Worm (Caenorhabditis elegans): ENCODE results near the gene ipp-5.

Gene ipp-5

DNA sequence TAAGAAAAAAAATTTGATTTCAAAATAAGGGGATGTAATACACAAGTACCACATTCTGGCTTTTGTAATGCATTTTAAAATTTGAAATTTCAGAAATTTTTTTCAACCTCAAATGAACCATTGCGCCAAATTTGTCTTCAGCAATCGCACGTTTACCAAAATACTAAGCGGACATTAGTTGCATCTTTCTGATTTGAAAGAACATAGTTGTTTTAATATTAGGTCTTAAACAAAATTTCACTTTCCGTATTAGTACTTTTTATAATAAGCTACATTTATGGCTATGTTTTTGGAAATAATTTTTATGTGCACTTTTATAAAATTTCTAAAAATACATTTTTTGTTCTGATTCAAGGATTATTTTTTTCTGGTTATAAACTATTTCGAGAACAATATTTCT, 27.4 kb upstream of the ipp-5 start, which contains the start of gene sups-1:
TSS of gene sups-1 (plus strand) at position 301 of the 400 bp plus-strand sequence.
- TF ChIP-seq F39B2.1 (GFP tag; IDR thresholded peaks at IDR 0.05) = no peak
- TF ChIP-seq ekl-4 (GFP tag; IDR thresholded peaks at IDR 0.05) = no peak
- no peak for TF ChIP-seq lin-35 (GFP tag; optimal IDR thresholded peaks at IDR 0.05)
- no peak for TF ChIP-seq madf-10 (tag; optimal IDR thresholded peaks at IDR 0.05)
- TF ChIP-seq hlh-12 (tag; optimal IDR thresholded peaks at IDR 0.05) = no peak
- TF ChIP-seq lin-40 (tag; optimal IDR thresholded peaks at IDR 0.05) = no peak
- TF ChIP-seq madf-8 (GFP tag; conservative IDR thresholded peaks at IDR 0.05) = no peak
- TF ChIP-seq K11D2.4 (GFP tag; IDR thresholded peaks at IDR 0.05) = no peak
- no peak for TF ChIP-seq B0035.1 (tag; optimal IDR thresholded peaks at IDR 0.05)
- no peak for TF ChIP-seq xnd-1 (tag; optimal IDR thresholded peaks at IDR 0.05)
- no peak for TF ChIP-seq madf-3 (GFP tag; IDR thresholded peaks at IDR 0.05)
- no peak for TF ChIP-seq tlf-1 (GFP tag; optimal IDR thresholded peaks at IDR 0.05)
- TF ChIP-seq madf-6 (GFP tag; IDR thresholded peaks at IDR 0.05) = no peak
- no peak for TF ChIP-seq ZK185.1 (tag; optimal IDR thresholded peaks at IDR 0.05; ENCODE audit: poor library complexity, severe bottlenecking)
- TF ChIP-seq zfh-2 (GFP tag; conservative IDR thresholded peaks at IDR 0.05) = no peak
- TF ChIP-seq F57A8.1 (GFP tag; optimal IDR thresholded peaks at IDR 0.05) = no peak

- no peak for TF ChIP-seq F22D6.2 (tag; optimal IDR thresholded peaks at IDR 0.05)
- no peak for TF ChIP-seq madf-10 (tag; optimal IDR thresholded peaks at IDR 0.05)
- TF ChIP-seq attf-6 (GFP tag; IDR thresholded peaks at IDR 0.05) = no peak
- no peak for TF ChIP-seq mes-4 (tag; optimal IDR thresholded peaks at IDR 0.05)
- no peak for TF ChIP-seq hrde-1 (tag; optimal IDR thresholded peaks at IDR 0.05; ENCODE audit: borderline replicate concordance)
- TF ChIP-seq rcor-1 (GFP tag; IDR thresholded peaks at IDR 0.05) = no peak
- no peak for TF ChIP-seq pha-4 (tag; optimal IDR thresholded peaks at IDR 0.05)
- no peak for TF ChIP-seq C06A6.2 (GFP tag; conservative IDR thresholded peaks at IDR 0.05)
- TF ChIP-seq lin-35 (GFP tag; optimal IDR thresholded peaks at IDR 0.05) = no peak
- no peak for TF ChIP-seq nhr-120 (GFP tag; IDR thresholded peaks at IDR 0.05)
- no peak for TF ChIP-seq F57A8.1 (GFP tag; optimal IDR thresholded peaks at IDR 0.05)
- no peak for TF ChIP-seq ztf-26 (tag; optimal IDR thresholded peaks at IDR 0.05)
- no peak for TF ChIP-seq nhr-179 (tag; optimal IDR thresholded peaks at IDR 0.05)
- no peak for TF ChIP-seq egrh-3 (GFP tag; IDR thresholded peaks at IDR 0.05)
- no peak for TF ChIP-seq athp-1 (tag; optimal IDR thresholded peaks at IDR 0.05)
- TF ChIP-seq ceh-58 (GFP tag; IDR thresholded peaks at IDR 0.05) = no peak
- TF ChIP-seq Y95B8A.8 (GFP tag; IDR thresholded peaks at IDR 0.05) = no peak
- TF ChIP-seq ztf-22 (GFP tag; optimal IDR thresholded peaks at IDR 0.05) = no peak
- no peak for TF ChIP-seq F33H1.4 (GFP tag; IDR thresholded peaks at IDR 0.05)
- TF ChIP-seq dpff-1 (tag; optimal IDR thresholded peaks at IDR 0.05) = no peak
Observed at ce11 chrX:6004315-6004714, 27.0 kb upstream of the ipp-5 start.

- TF ChIP-seq K11D2.4 (GFP tag; IDR thresholded peaks at IDR 0.05) (no peak), ceh-91 (GFP tag; IDR thresholded peaks at IDR 0.05) (no peak), rcor-1 (GFP tag; IDR thresholded peaks at IDR 0.05) (no peak), somi-1 (GFP tag; optimal IDR thresholded peaks at IDR 0.05) (no peak), snpc-3.4 (tag; optimal IDR thresholded peaks at IDR 0.05) (no peak), zfh-2 (GFP tag; conservative IDR thresholded peaks at IDR 0.05) (no peak), nhr-80 (tag; optimal IDR thresholded peaks at IDR 0.05) (no peak), xnd-1 (tag; optimal IDR thresholded peaks at IDR 0.05) (no peak), ceh-58 (GFP tag; IDR thresholded peaks at IDR 0.05) (no peak), mcd-1 (GFP tag; IDR thresholded peaks at IDR 0.05) (no peak), lin-26 (GFP tag; IDR thresholded peaks at IDR 0.05) (no peak), ekl-4 (GFP tag; IDR thresholded peaks at IDR 0.05) (no peak), C17E4.6 (GFP tag; IDR thresholded peaks at IDR 0.05) (no peak), zim-3 (tag; optimal IDR thresholded peaks at IDR 0.05) (no peak), F37B4.10 (GFP tag; IDR thresholded peaks at IDR 0.05) (no peak), cebp-1 (GFP tag; IDR thresholded peaks at IDR 0.05) (no peak), cebp-1 (tag; optimal IDR thresholded peaks at IDR 0.05) (no peak), snpc-1.3 (tag; optimal IDR thresholded peaks at IDR 0.05; ENCODE audit: insufficient read depth) (no peak), cebp-2 (GFP tag; IDR thresholded peaks at IDR 0.05) (no peak), ceh-27 (GFP tag; optimal IDR thresholded peaks at IDR 0.05) (no peak)
Observed at ce11 chrX:6010573-6010972, 20.7 kb upstream of the ipp-5 start, which contains the start of gene C09B8.3. Gene C09B8.3 (minus strand): TSS chrX:6010673.

All from whole organism, young adult.